Worm (Caenorhabditis elegans): ENCODE data around the gene krr-1.

Gene krr-1

DNA sequence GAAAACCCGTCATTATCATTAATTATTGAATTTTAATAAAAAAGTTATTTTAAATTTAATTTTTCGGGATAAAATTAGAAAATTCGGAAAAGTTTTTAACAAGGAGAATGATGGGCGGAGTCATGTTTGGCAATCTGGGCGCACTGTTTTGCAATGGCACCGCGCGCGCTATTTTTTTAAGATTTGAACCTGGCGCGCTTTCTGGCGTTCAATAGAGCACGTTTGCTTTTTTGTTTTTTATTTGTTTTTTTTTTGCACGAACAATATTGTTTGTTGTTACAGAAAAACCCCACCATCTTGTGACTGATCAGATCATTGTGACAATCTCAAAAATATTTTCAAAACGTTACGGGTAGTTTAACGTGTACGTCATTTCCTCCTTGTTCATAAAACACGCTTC, 6.1 kb downstream of the krr-1 start, which contains the start of gene hyls-1 (continued):
- TF ChIP-seq fkh-3 (tag; optimal IDR thresholded peaks at IDR 0.05) (no peak), nfya-1 (tag; optimal IDR thresholded peaks at IDR 0.05; ENCODE audit: borderline replicate concordance, insufficient read depth) (no peak), F55B11.4 (tag; optimal IDR thresholded peaks at IDR 0.05; ENCODE audit: borderline replicate concordance, insufficient read depth) (no peak), F22D6.2 (tag; optimal IDR thresholded peaks at IDR 0.05) (no peak), bed-2 (GFP tag; IDR thresholded peaks at IDR 0.05) (no peak), T07F8.4 (tag; optimal IDR thresholded peaks at IDR 0.05) (no peak), ama-1 (optimal IDR thresholded peaks at IDR 0.05) (no peak), ama-1 (GFP tag; optimal IDR thresholded peaks at IDR 0.05) (no peak), nhr-80 (tag; optimal IDR thresholded peaks at IDR 0.05) (peak; percentile 19), ztf-26 (tag; optimal IDR thresholded peaks at IDR 0.05) (no peak), tbp1 (GFP tag; optimal IDR thresholded peaks at IDR 0.05) (peak; percentile 42), ztf-28 (GFP tag; IDR thresholded peaks at IDR 0.05) (no peak), tlf-1 (GFP tag; optimal IDR thresholded peaks at IDR 0.05) (peak; percentile 63), mxl-1 (tag; optimal IDR thresholded peaks at IDR 0.05) (no peak), lsl-1 (GFP tag; optimal IDR thresholded peaks at IDR 0.05) (peak; percentile 60), nhr-27 (tag; optimal IDR thresholded peaks at IDR 0.05) (no peak), repo-1 (tag; optimal IDR thresholded peaks at IDR 0.05) (no peak), ekl-4 (GFP tag; IDR thresholded peaks at IDR 0.05) (peak; percentile 63), lag-1 (GFP tag; IDR thresholded peaks at IDR 0.05) (no peak), egl-44 (GFP tag; IDR thresholded peaks at IDR 0.05) (no peak), madf-8 (GFP tag; conservative IDR thresholded peaks at IDR 0.05) (peak; percentile 64), Y79H2A.3 (GFP tag; conservative IDR thresholded peaks at IDR 0.05) (no peak), cebp-2 (GFP tag; IDR thresholded peaks at IDR 0.05) (no peak), attf-6 (GFP tag; IDR thresholded peaks at IDR 0.05) (0 out of 2 replicates have a peak, but pooled peaks have one; percentile 20), akir-1 (GFP tag; optimal IDR thresholded peaks at IDR 0.05) (no peak), rpc-1 (optimal IDR thresholded peaks at IDR 0.05) (peak; percentile 31), rpc-1 (tag; optimal IDR thresholded peaks at IDR 0.05) (no peak), nfyb-1 (GFP tag; IDR thresholded peaks at IDR 0.05) (peak; percentile 78), ceh-27 (GFP tag; optimal IDR thresholded peaks at IDR 0.05) (peak; percentile 33), nhr-179 (tag; optimal IDR thresholded peaks at IDR 0.05) (no peak), chd-7 (tag; optimal IDR thresholded peaks at IDR 0.05) (no peak), unc-130 (GFP tag; optimal IDR thresholded peaks at IDR 0.05) (peak; percentile 41), ztf-25 (GFP tag; IDR thresholded peaks at IDR 0.05) (no peak), egrh-3 (GFP tag; IDR thresholded peaks at IDR 0.05) (no peak), F57C9.4 (tag; optimal IDR thresholded peaks at IDR 0.05) (no peak), dpl-1 (GFP tag; optimal IDR thresholded peaks at IDR 0.05) (peak; percentile 85), snpc-3.4 (tag; optimal IDR thresholded peaks at IDR 0.05) (peak; percentile 34), unc-62 (GFP tag; optimal IDR thresholded peaks at IDR 0.05) (no peak), snpc-1.1 (tag; optimal IDR thresholded peaks at IDR 0.05; ENCODE audit: insufficient read depth) (no peak), cebp-1 (GFP tag; IDR thresholded peaks at IDR 0.05) (no peak), cebp-1 (tag; optimal IDR thresholded peaks at IDR 0.05) (peak; percentile 71), nhr-120 (GFP tag; IDR thresholded peaks at IDR 0.05) (no peak), gei-17 (GFP tag; optimal IDR thresholded peaks at IDR 0.05) (no peak), attf-5 (GFP tag; optimal IDR thresholded peaks at IDR 0.05) (peak; percentile 87), attf-3 (GFP tag; conservative IDR thresholded peaks at IDR 0.05) (peak; percentile 54; the same call in 1 of the 2 replicates), sea-2 (GFP tag; IDR thresholded peaks at IDR 0.05) (no peak), B0019.2 (GFP tag; conservative IDR thresholded peaks at IDR 0.05) (0 out of 2 replicates have a peak, but pooled peaks have one; percentile 12), Y53G8AR.9 (GFP tag; conservative IDR thresholded peaks at IDR 0.05) (peak; percentile 65; the same call in 1 of the 2 replicates), K12H6.12 (tag; optimal IDR thresholded peaks at IDR 0.05) (peak; percentile 3), D2030.7 (GFP tag; IDR thresholded peaks at IDR 0.05) (peak; percentile 83)
